Fruit fly (Drosophila melanogaster) whole organism, adult: ENCODE measurements around the gene dmrt93B.

ENCODE experiments used
- CG5204 ChIP-seq: fragments of 200-800 bp; sonication (Bioruptor generic); optimal IDR thresholded peaks from 2 replicates; lab custom pipeline; 2016; ENCODE audit warnings: missing biosample characterization, missing genetic modification characterization
- CG7045 ChIP-seq: fragments of 200-800 bp; sonication (Bioruptor generic); optimal IDR thresholded peaks from 2 replicates; lab custom pipeline; 2017; ENCODE audit warnings: missing biosample characterization, mild to moderate bottlenecking, missing genetic modification characterization
- Clk ChIP-seq: fragments of 200-800 bp; sonication (Bioruptor generic); optimal IDR thresholded peaks from 2 replicates; lab custom pipeline; 2017; ENCODE audit warnings: missing biosample characterization, missing genetic modification characterization
- cic ChIP-seq: fragments of 200-800 bp; sonication (Bioruptor generic); optimal IDR thresholded peaks from 2 replicates; lab custom pipeline; 2017; ENCODE audit warnings: missing biosample characterization, mild to moderate bottlenecking, missing genetic modification characterization, moderate library complexity
- cnc ChIP-seq, 2 experiments: fragments of >200 bp; optimal IDR thresholded peaks; 2 replicates each; lab custom pipeline; 2017
- ovo ChIP-seq: fragments of 200-800 bp; sonication (Bioruptor generic); optimal IDR thresholded peaks from 2 replicates; lab custom pipeline; 2016; ENCODE audit warnings: missing biosample characterization, missing genetic modification characterization

dm6 chr3R:21078958-21079357 is 5.2 kb downstream of the dmrt93B start:
- no peak for TF ChIP-seq Clk
- TF ChIP-seq CG7045 (GFP tag; lab: Kevin White, UChicago): no peak
- TF ChIP-seq CG5204: no peak
- no peak for TF ChIP-seq cnc (optimal IDR thresholded peaks at IDR 0.05; lab: Kevin White, UChicago)
- TF ChIP-seq ovo: no peak
- no peak for TF ChIP-seq cic (GFP tag; lab: Kevin White, UChicago)
